Worm (Caenorhabditis elegans) whole organism, mixed stage, embryonic: ENCODE results near the gene K09C6.10.

Experiments used
- M03D4.4 ChIP-seq: sonication (generic microtip); optimal IDR thresholded peaks from 2 replicates; lab custom pipeline; 2017; ENCODE audit warnings: mild to moderate bottlenecking, missing genetic modification characterization, missing compliant biosample characterization
- bed-3 ChIP-seq: fragments of 200-800 bp; sonication (Bioruptor generic); optimal IDR thresholded peaks from 3 replicates; lab custom pipeline; 2018; ENCODE audit warnings: mild to moderate bottlenecking, missing genetic modification characterization, moderate library complexity, missing compliant biosample characterization
- blmp-1 ChIP-seq: fragments of 150-350 bp; optimal IDR thresholded peaks from 2 replicates; lab custom pipeline; 2014; ENCODE audit warnings: missing biosample characterization, missing genetic modification characterization
- ceh-39 ChIP-seq: fragments of 150-350 bp; optimal IDR thresholded peaks from 2 replicates; lab custom pipeline; 2014; ENCODE audit warnings: missing biosample characterization, missing genetic modification characterization
- ceh-83 ChIP-seq: fragments of 200-800 bp; sonication (Bioruptor generic); optimal IDR thresholded peaks from 2 replicates; lab custom pipeline; 2018; ENCODE audit warnings: mild to moderate bottlenecking, missing genetic modification characterization, missing compliant biosample characterization
- ces-1 ChIP-seq: fragments of 150-350 bp; optimal IDR thresholded peaks from 2 replicates; lab custom pipeline; 2014; ENCODE audit warnings: missing biosample characterization, missing genetic modification reagents, missing genetic modification characterization
- cnd-1 ChIP-seq: fragments of 200-800 bp; sonication (Bioruptor generic); optimal IDR thresholded peaks from 2 replicates; lab custom pipeline; 2018; ENCODE audit warnings: mild to moderate bottlenecking, missing genetic modification characterization, missing compliant biosample characterization
- drap-1 ChIP-seq: fragments of 200-800 bp; sonication (Bioruptor generic); optimal IDR thresholded peaks from 3 replicates; lab custom pipeline; 2018; ENCODE audit warnings: mild to moderate bottlenecking, missing genetic modification characterization, missing compliant biosample characterization
- elt-1 ChIP-seq: sonication (generic microtip); optimal IDR thresholded peaks from 2 replicates; lab custom pipeline; 2017; ENCODE audit warnings: missing genetic modification characterization, mild to moderate bottlenecking, missing compliant biosample characterization, antibody characterized with exemption, moderate library complexity, borderline replicate concordance; ENCODE audit not compliant: insufficient read depth
- flh-1 ChIP-seq: fragments of 200-800 bp; sonication (Bioruptor generic); optimal IDR thresholded peaks from 2 replicates; lab custom pipeline; 2018; ENCODE audit warnings: mild to moderate bottlenecking, missing genetic modification characterization, moderate library complexity, missing compliant biosample characterization
- ham-2 ChIP-seq: fragments of 200-800 bp; sonication (Bioruptor generic); optimal IDR thresholded peaks from 2 replicates; lab custom pipeline; 2018; ENCODE audit warnings: mild to moderate bottlenecking, missing genetic modification characterization, missing compliant biosample characterization
- hlh-1 ChIP-seq: fragments of 150-350 bp; optimal IDR thresholded peaks from 2 replicates; lab custom pipeline; 2014; ENCODE audit warnings: missing biosample characterization, missing genetic modification reagents, missing genetic modification characterization
- lin-13 ChIP-seq: fragments of 150-350 bp; optimal IDR thresholded peaks from 2 replicates; lab custom pipeline; 2014; ENCODE audit warnings: missing biosample characterization, missing genetic modification characterization
- lin-32 ChIP-seq: fragments of 200-800 bp; sonication (Bioruptor generic); optimal IDR thresholded peaks from 2 replicates; lab custom pipeline; 2018; ENCODE audit warnings: mild to moderate bottlenecking, missing genetic modification characterization, missing compliant biosample characterization
- lsy-2 ChIP-seq: fragments of 150-350 bp; optimal IDR thresholded peaks from 2 replicates; lab custom pipeline; 2014; ENCODE audit warnings: missing biosample characterization, missing genetic modification characterization
- mab-5 ChIP-seq: fragments of 150-350 bp; optimal IDR thresholded peaks from 2 replicates; lab custom pipeline; 2014; ENCODE audit warnings: missing biosample characterization, missing genetic modification characterization
- mls-2 ChIP-seq: sonication (generic microtip); optimal IDR thresholded peaks from 2 replicates; lab custom pipeline; 2016; ENCODE audit warnings: mild to moderate bottlenecking, missing genetic modification characterization, moderate library complexity, missing compliant biosample characterization
- nhr-12 ChIP-seq: fragments of 150-350 bp; optimal IDR thresholded peaks from 2 replicates; lab custom pipeline; 2014; ENCODE audit warnings: missing biosample characterization, missing genetic modification characterization
- nhr-237 ChIP-seq: fragments of 150-350 bp; optimal IDR thresholded peaks from 2 replicates; lab custom pipeline; 2014; ENCODE audit warnings: missing biosample characterization, missing genetic modification characterization
- nhr-28 ChIP-seq: fragments of 150-350 bp; optimal IDR thresholded peaks from 2 replicates; lab custom pipeline; 2014; ENCODE audit warnings: missing biosample characterization, missing genetic modification characterization
- pha-4 ChIP-seq: fragments of 150-350 bp; optimal IDR thresholded peaks from 2 replicates; lab custom pipeline; 2018; ENCODE audit warnings: missing biosample characterization, missing genetic modification reagents, missing genetic modification characterization
- sem-2 ChIP-seq: fragments of 200-800 bp; sonication (Bioruptor generic); optimal IDR thresholded peaks from 2 replicates; lab custom pipeline; 2018; ENCODE audit warnings: mild to moderate bottlenecking, missing genetic modification characterization, missing compliant biosample characterization
- snpc-4 ChIP-seq: fragments of 150-350 bp; optimal IDR thresholded peaks from 2 replicates; lab custom pipeline; 2014; ENCODE audit warnings: missing biosample characterization, missing genetic modification characterization
- tbx-8 ChIP-seq: fragments of 200-800 bp; sonication (Bioruptor generic); optimal IDR thresholded peaks from 2 replicates; lab custom pipeline; 2018; ENCODE audit warnings: mild to moderate bottlenecking, missing genetic modification characterization, moderate library complexity, missing compliant biosample characterization
- unc-120 ChIP-seq: sonication (generic microtip); optimal IDR thresholded peaks from 2 replicates; lab custom pipeline; 2017; ENCODE audit warnings: missing genetic modification characterization, missing compliant biosample characterization; ENCODE audit not compliant: poor library complexity, severe bottlenecking
- unc-39 ChIP-seq: fragments of 150-350 bp; optimal IDR thresholded peaks from 2 replicates; lab custom pipeline; 2014; ENCODE audit warnings: missing biosample characterization, missing genetic modification characterization
- unc-62 ChIP-seq: fragments of 150-350 bp; optimal IDR thresholded peaks from 2 replicates; lab custom pipeline; 2014; ENCODE audit warnings: missing biosample characterization, missing genetic modification reagents, missing genetic modification characterization
- zip-8 ChIP-seq: fragments of 150-350 bp; optimal IDR thresholded peaks from 2 replicates; lab custom pipeline; 2014; ENCODE audit warnings: missing biosample characterization, missing genetic modification characterization
- ztf-11 ChIP-seq: fragments of 150-350 bp; optimal IDR thresholded peaks from 2 replicates; lab custom pipeline; 2014; ENCODE audit warnings: missing biosample characterization, missing genetic modification characterization

The K09C6.10 gene

ce11 chrV:803472-803871, 35.7 kb upstream of the K09C6.10 start:
- TF ChIP-seq unc-120 (tag; lab: Kevin White, UChicago) (no peak), snpc-4 (tag; lab: Kevin White, UChicago) (no peak)
- TF ChIP-seq, all 35 proteins: peak for 0

ce11 chrV:804485-804884, 34.7 kb upstream of the K09C6.10 start, which contains the start of gene nhr-270:
nhr-270 (minus strand) TSS chrV:804741.
- TF ChIP-seq unc-39 (tag; lab: Kevin White, UChicago), result no peak
- peak; percentile 36 for TF ChIP-seq elt-1 (tag; lab: Kevin White, UChicago)

- TF ChIP-seq unc-120 (tag; lab: Kevin White, UChicago) (no peak), lin-32 (GFP tag; lab: Kevin White, UChicago) (no peak), ceh-83 (no peak), bed-3 (GFP tag; lab: Kevin White, UChicago) (no peak), hlh-1 (tag; lab: Kevin White, UChicago) (no peak), nhr-28 (no peak), nhr-237 (tag; lab: Kevin White, UChicago) (no peak)
- TF ChIP-seq, all 35 proteins: peak for 0
Measured at ce11 chrV:808260-808659, 31.0 kb upstream of the K09C6.10 start.

ce11 chrV:810281-810862, 28.8 kb upstream of the K09C6.10 start, which contains the start of gene R13D11.4:
R13D11.4 (plus strand) TSS chrV:810812.
- TF ChIP-seq ces-1, result peak; percentile 67
- no peak for TF ChIP-seq lin-13 (tag; lab: Kevin White, UChicago)

- TF ChIP-seq nhr-28 (no peak), lsy-2 (tag; lab: Kevin White, UChicago) (no peak), unc-120 (tag; lab: Kevin White, UChicago) (no peak), nhr-12 (no peak), mab-5 (tag; lab: Kevin White, UChicago) (no peak), pha-4 (no peak), drap-1 (GFP tag; lab: Kevin White, UChicago) (no peak), blmp-1 (tag; lab: Kevin White, UChicago) (no peak), lin-13 (tag; lab: Kevin White, UChicago) (no peak), cnd-1 (tag; lab: Kevin White, UChicago) (no peak), snpc-4 (tag; lab: Kevin White, UChicago) (no peak), ces-1 (no peak), ceh-39 (tag; lab: Kevin White, UChicago) (no peak), zip-8 (tag; lab: Kevin White, UChicago) (no peak), ceh-83 (no peak), flh-1 (GFP tag; lab: Kevin White, UChicago) (no peak), sem-2 (GFP tag; lab: Kevin White, UChicago) (no peak)
- TF ChIP-seq, all 35 proteins: peak for 0
Measured at ce11 chrV:813101-813500, 26.1 kb upstream of the K09C6.10 start, which contains the start of gene R13D11.10. R13D11.10 (minus strand) TSS chrV:813201.

ce11 chrV:814716-815115, 24.5 kb upstream of the K09C6.10 start, which contains the start of gene R13D11.3:
R13D11.3 (plus strand) TSS chrV:815016.
- TF ChIP-seq ztf-11 (tag; lab: Kevin White, UChicago), result no peak
- no peak for TF ChIP-seq blmp-1 (tag; lab: Kevin White, UChicago)
- no peak for TF ChIP-seq pha-4
- TF ChIP-seq lin-32 (GFP tag; lab: Kevin White, UChicago), result no peak
- TF ChIP-seq mab-5 (tag; lab: Kevin White, UChicago), result no peak
- no peak for TF ChIP-seq unc-62
- TF ChIP-seq drap-1 (GFP tag; lab: Kevin White, UChicago), result no peak
- TF ChIP-seq mls-2, result no peak

DNA sequence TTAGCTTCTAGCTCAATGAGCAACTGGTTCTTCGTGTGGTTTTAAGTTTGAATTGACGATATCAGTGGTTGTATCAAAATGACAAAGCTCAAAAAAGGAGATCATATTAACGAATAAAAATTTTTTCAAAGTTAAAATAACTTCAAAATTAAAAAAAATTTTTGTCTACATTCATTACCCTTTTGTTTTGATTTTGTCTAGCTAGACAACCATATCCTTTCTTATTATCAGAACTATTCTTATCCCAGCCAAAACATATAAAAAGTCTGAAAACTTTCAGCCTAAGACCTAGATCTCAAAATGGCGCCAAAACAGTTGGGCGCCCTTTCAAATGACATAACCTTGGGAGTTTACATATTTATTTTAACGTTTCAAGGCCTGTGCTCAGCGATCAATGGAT, 22.0 kb upstream of the K09C6.10 start, which contains the start of gene R13D11.1:
TSS of gene R13D11.1 (plus strand) at position 301 of the 400 bp plus-strand sequence.
- TF ChIP-seq cnd-1 (tag; lab: Kevin White, UChicago) (no peak), ztf-11 (tag; lab: Kevin White, UChicago) (no peak), nhr-237 (tag; lab: Kevin White, UChicago) (no peak), tbx-8 (GFP tag; lab: Kevin White, UChicago) (no peak), mls-2 (no peak), nhr-28 (no peak), ham-2 (GFP tag; lab: Kevin White, UChicago) (no peak), snpc-4 (tag; lab: Kevin White, UChicago) (no peak), ces-1 (no peak), M03D4.4 (no peak), unc-62 (no peak), lin-32 (GFP tag; lab: Kevin White, UChicago) (no peak), unc-120 (tag; lab: Kevin White, UChicago) (no peak), elt-1 (tag; lab: Kevin White, UChicago) (no peak), bed-3 (GFP tag; lab: Kevin White, UChicago) (no peak), ceh-83 (no peak), nhr-12 (no peak)
